Fruit fly (Drosophila melanogaster) whole organism, embryonic: ENCODE results near the gene CG4456.
A peak's percentile ranks its signal among the peaks of the same experiment; 100 is the strongest.

Experiments
- ATbp ChIP-seq: fragments of 200-800 bp; sonication (Bioruptor generic); optimal IDR thresholded peaks from 2 replicates; lab custom pipeline; 2017; ENCODE audit warnings: missing biosample characterization, mild to moderate bottlenecking, missing genetic modification characterization, missing genetic modification reagents
- Antp ChIP-seq: fragments of 200-800 bp; sonication (Bioruptor generic); optimal IDR thresholded peaks from 3 replicates; lab custom pipeline; 2016; ENCODE audit warnings: missing biosample characterization, missing genetic modification characterization
- Bgb ChIP-seq: fragments of 200-800 bp; sonication (Bioruptor generic); IDR thresholded peaks from 2 replicates; pipeline ENCODE4 v1.3.6; 2022; ENCODE audit warnings: missing biosample characterization, missing genetic modification characterization; ENCODE audit not compliant: partially characterized antibody
- CG10209 ChIP-seq: fragments of 200-800 bp; sonication (Bioruptor generic); optimal IDR thresholded peaks from 3 replicates; lab custom pipeline; 2017; ENCODE audit warnings: missing biosample characterization, mild to moderate bottlenecking, missing genetic modification characterization, missing genetic modification reagents
- CG10267 ChIP-seq: fragments of 200-800 bp; sonication (Bioruptor generic); optimal IDR thresholded peaks from 2 replicates; lab custom pipeline; 2018; ENCODE audit warnings: missing biosample characterization, mild to moderate bottlenecking, missing genetic modification characterization, moderate library complexity
- CG11560 ChIP-seq: fragments of 200-800 bp; sonication (Bioruptor generic); IDR thresholded peaks from 3 replicates; pipeline ENCODE4 v1.3.6; 2022; ENCODE audit warnings: missing biosample characterization, missing genetic modification characterization
- CG12942 ChIP-seq: fragments of 200-800 bp; sonication (Bioruptor generic); optimal IDR thresholded peaks from 3 replicates; lab custom pipeline; 2016; ENCODE audit warnings: missing biosample characterization, missing genetic modification characterization
- CG14441 ChIP-seq: fragments of 200-800 bp; sonication (Bioruptor generic); IDR thresholded peaks from 2 replicates; pipeline ENCODE4 v1.3.6; 2022; ENCODE audit warnings: missing biosample characterization, missing genetic modification characterization
- CG17361 ChIP-seq: fragments of 200-800 bp; sonication (Bioruptor generic); IDR thresholded peaks from 3 replicates; pipeline ENCODE4 v1.3.6; 2022; ENCODE audit warnings: missing biosample characterization, missing genetic modification characterization
- CG17829 ChIP-seq: fragments of 200-800 bp; optimal IDR thresholded peaks from 2 replicates; lab custom pipeline; 2019; ENCODE audit warnings: missing biosample characterization, mild to moderate bottlenecking, missing genetic modification characterization, moderate library complexity
- CG1792 ChIP-seq: fragments of 200-800 bp; sonication (Bioruptor generic); optimal IDR thresholded peaks from 2 replicates; lab custom pipeline; 2016; ENCODE audit warnings: missing biosample characterization, missing genetic modification characterization
- CG31224 ChIP-seq: fragments of 200-800 bp; sonication (Bioruptor generic); IDR thresholded peaks from 2 replicates; pipeline ENCODE4 v1.3.6; 2022; ENCODE audit warnings: missing biosample characterization, missing genetic modification characterization
- CG31365 ChIP-seq: fragments of 200-800 bp; sonication (Bioruptor generic); optimal IDR thresholded peaks from 2 replicates; lab custom pipeline; 2018; ENCODE audit warnings: missing biosample characterization, mild to moderate bottlenecking, missing genetic modification characterization
- CG3163 ChIP-seq: fragments of 200-800 bp; sonication (Bioruptor generic); optimal IDR thresholded peaks from 3 replicates; lab custom pipeline; 2016; ENCODE audit warnings: missing biosample characterization, missing genetic modification characterization
- CG32532 ChIP-seq: fragments of 200-800 bp; sonication (Bioruptor generic); IDR thresholded peaks from 2 replicates; pipeline ENCODE4 v1.3.6; 2022; ENCODE audit warnings: missing biosample characterization, missing genetic modification characterization
- CG4328 ChIP-seq: fragments of 200-800 bp; sonication (Bioruptor generic); optimal IDR thresholded peaks from 3 replicates; lab custom pipeline; 2017; ENCODE audit warnings: missing biosample characterization, missing genetic modification reagents, missing genetic modification characterization
- CG5953 ChIP-seq: fragments of 200-800 bp; sonication (Bioruptor generic); IDR thresholded peaks from 2 replicates; pipeline ENCODE4 v1.3.6; 2022; ENCODE audit warnings: missing biosample characterization, missing genetic modification characterization
- CG9437 ChIP-seq: fragments of 200-800 bp; sonication (Bioruptor generic); optimal IDR thresholded peaks from 2 replicates; lab custom pipeline; 2018; ENCODE audit warnings: missing biosample characterization, mild to moderate bottlenecking, missing genetic modification characterization
- CTCF ChIP-seq: fragments of 200-800 bp; sonication (Bioruptor generic); optimal IDR thresholded peaks from 2 replicates; lab custom pipeline; 2017; ENCODE audit warnings: missing biosample characterization, mild to moderate bottlenecking, missing genetic modification characterization, moderate library complexity
- Camta ChIP-seq: fragments of 200-800 bp; sonication (Bioruptor generic); optimal IDR thresholded peaks from 2 replicates; lab custom pipeline; 2016; ENCODE audit warnings: missing biosample characterization, missing genetic modification characterization
- ERR ChIP-seq: fragments of 200-800 bp; sonication (Bioruptor generic); optimal IDR thresholded peaks from 2 replicates; lab custom pipeline; 2016; ENCODE audit warnings: missing biosample characterization, missing genetic modification characterization
- HLHmδ ChIP-seq: fragments of 200-800 bp; sonication (Bioruptor generic); optimal IDR thresholded peaks from 2 replicates; lab custom pipeline; 2018; ENCODE audit warnings: missing biosample characterization, mild to moderate bottlenecking, missing genetic modification characterization, moderate library complexity
- Hmx ChIP-seq: fragments of 200-800 bp; sonication (Bioruptor generic); optimal IDR thresholded peaks from 2 replicates; lab custom pipeline; 2016; ENCODE audit warnings: missing biosample characterization, missing genetic modification characterization
- Jarid2 ChIP-seq: fragments of 200-800 bp; sonication (Bioruptor generic); optimal IDR thresholded peaks from 3 replicates; lab custom pipeline; 2017; ENCODE audit warnings: mild to moderate bottlenecking, missing biosample characterization, missing genetic modification reagents, missing genetic modification characterization
- Myb ChIP-seq: fragments of 200-800 bp; sonication (Bioruptor generic); optimal IDR thresholded peaks from 2 replicates; lab custom pipeline; 2016; ENCODE audit warnings: missing biosample characterization, missing genetic modification characterization
- Neu2 ChIP-seq: fragments of 200-800 bp; sonication (Bioruptor generic); optimal IDR thresholded peaks from 3 replicates; lab custom pipeline; 2016; ENCODE audit warnings: missing biosample characterization, missing genetic modification characterization, borderline replicate concordance
- Nf-YB ChIP-seq: fragments of 200-800 bp; sonication (Bioruptor generic); optimal IDR thresholded peaks from 3 replicates; lab custom pipeline; 2019; ENCODE audit warnings: missing biosample characterization, mild to moderate bottlenecking, missing genetic modification characterization, moderate library complexity
- PHDP ChIP-seq: fragments of 200-800 bp; sonication (Bioruptor generic); optimal IDR thresholded peaks from 3 replicates; lab custom pipeline; 2018; ENCODE audit warnings: missing biosample characterization, mild to moderate bottlenecking, missing genetic modification characterization, moderate library complexity
- Scr ChIP-seq: fragments of 200-800 bp; sonication (Bioruptor generic); IDR thresholded peaks from 2 replicates; pipeline ENCODE4 v1.3.6; 2022; ENCODE audit warnings: missing biosample characterization, missing genetic modification characterization; ENCODE audit not compliant: partially characterized antibody
- Sry-δ ChIP-seq: fragments of 200-800 bp; sonication (Bioruptor generic); optimal IDR thresholded peaks from 2 replicates; lab custom pipeline; 2016; ENCODE audit warnings: missing biosample characterization, missing genetic modification characterization
- Ssrp ChIP-seq: fragments of 200-800 bp; sonication (Bioruptor generic); optimal IDR thresholded peaks from 2 replicates; lab custom pipeline; 2018; ENCODE audit warnings: missing biosample characterization, mild to moderate bottlenecking, missing genetic modification characterization, moderate library complexity
- ato ChIP-seq: fragments of 200-800 bp; sonication (Bioruptor generic); IDR thresholded peaks from 2 replicates; pipeline ENCODE4 v1.3.6; 2022; ENCODE audit warnings: missing biosample characterization, missing genetic modification characterization; ENCODE audit not compliant: partially characterized antibody
- bigmax ChIP-seq: fragments of 200-800 bp; sonication (Bioruptor generic); optimal IDR thresholded peaks from 2 replicates; lab custom pipeline; 2018; ENCODE audit warnings: missing biosample characterization, mild to moderate bottlenecking, missing genetic modification characterization
- br ChIP-seq: fragments of >200 bp; optimal IDR thresholded peaks from 2 replicates; lab custom pipeline; 2017
- caup ChIP-seq: fragments of 200-800 bp; sonication (Bioruptor generic); optimal IDR thresholded peaks from 3 replicates; lab custom pipeline; 2017; ENCODE audit warnings: missing biosample characterization, mild to moderate bottlenecking, missing genetic modification characterization, moderate library complexity; ENCODE audit not compliant: severe bottlenecking
- cg ChIP-seq: fragments of 200-800 bp; sonication (Bioruptor generic); optimal IDR thresholded peaks from 3 replicates; lab custom pipeline; 2019; ENCODE audit warnings: missing biosample characterization, mild to moderate bottlenecking, missing genetic modification characterization, moderate library complexity
- chif ChIP-seq, 2 experiments: fragments of 200-800 bp; sonication (Bioruptor generic); optimal IDR thresholded peaks; 3 replicates each; lab custom pipeline; 2016; ENCODE audit warnings: missing biosample characterization in 2 of 2, missing genetic modification characterization in 2 of 2
- dmrt99B ChIP-seq: fragments of 200-800 bp; sonication (Bioruptor generic); optimal IDR thresholded peaks from 2 replicates; lab custom pipeline; 2018; ENCODE audit warnings: missing biosample characterization, mild to moderate bottlenecking, missing genetic modification characterization, moderate library complexity
- hkb ChIP-seq, 2 experiments: fragments of 200-800 bp in 1 of 2; fragments of >200 bp in 1 of 2; sonication (Bioruptor generic) in 1 of 2; IDR thresholded peaks in 1 of 2; optimal IDR thresholded peaks in 1 of 2; 2 replicates each; pipeline versions ENCODE4 v1.3.6 to Lab custom; 2017 to 2022; ENCODE audit warnings: missing biosample characterization in 1 of 2, missing genetic modification characterization in 1 of 2
- lmd ChIP-seq: fragments of 200-800 bp; sonication (Bioruptor generic); IDR thresholded peaks from 2 replicates; pipeline ENCODE4 v1.3.6; 2022; ENCODE audit warnings: missing biosample characterization, missing genetic modification characterization
- onecut ChIP-seq: fragments of 200-800 bp; sonication (Bioruptor generic); IDR thresholded peaks from 2 replicates; pipeline ENCODE4 v1.3.6; 2022; ENCODE audit warnings: missing biosample characterization, missing genetic modification characterization
- peb ChIP-seq: fragments of 200-800 bp; sonication (Bioruptor generic); IDR thresholded peaks from 2 replicates; pipeline ENCODE4 v1.3.6; 2022; ENCODE audit warnings: missing biosample characterization, missing genetic modification characterization
- pnt ChIP-seq: fragments of 200-800 bp; sonication (Bioruptor generic); optimal IDR thresholded peaks from 3 replicates; lab custom pipeline; 2016; ENCODE audit warnings: missing biosample characterization, missing genetic modification characterization
- sd ChIP-seq: fragments of 200-800 bp; sonication (Bioruptor generic); optimal IDR thresholded peaks from 3 replicates; lab custom pipeline; 2018; ENCODE audit warnings: missing biosample characterization, mild to moderate bottlenecking, missing genetic modification characterization, moderate library complexity
- sens-2 ChIP-seq: fragments of 200-800 bp; sonication (Bioruptor generic); IDR thresholded peaks from 2 replicates; pipeline ENCODE4 v1.3.6; 2022; ENCODE audit warnings: missing biosample characterization, missing genetic modification characterization
- tio ChIP-seq: fragments of 200-800 bp; sonication (Bioruptor generic); optimal IDR thresholded peaks from 2 replicates; lab custom pipeline; 2017; ENCODE audit warnings: missing biosample characterization, missing genetic modification characterization, inconsistent platforms
- tll ChIP-seq, 2 experiments: fragments of 200-800 bp in 1 of 2; fragments of >200 bp in 1 of 2; sonication (Bioruptor generic) in 1 of 2; optimal IDR thresholded peaks; 2 replicates each; lab custom pipeline; 2017 to 2019; ENCODE audit warnings: missing biosample characterization in 2 of 2, missing genetic modification characterization in 2 of 2, mild to moderate bottlenecking in 1 of 2, moderate library complexity in 1 of 2
- unpg ChIP-seq: fragments of 200-800 bp; sonication (Bioruptor generic); optimal IDR thresholded peaks from 3 replicates; lab custom pipeline; 2018; ENCODE audit warnings: missing biosample characterization, mild to moderate bottlenecking, missing genetic modification characterization, moderate library complexity
- zen ChIP-seq: fragments of 200-800 bp; sonication (Bioruptor generic); optimal IDR thresholded peaks from 3 replicates; lab custom pipeline; 2018; ENCODE audit warnings: missing biosample characterization, mild to moderate bottlenecking, missing genetic modification characterization, moderate library complexity
- zfh1 ChIP-seq: fragments of 200-800 bp; sonication (Bioruptor generic); IDR thresholded peaks from 3 replicates; pipeline ENCODE4 v1.3.6; 2022; ENCODE audit warnings: missing biosample characterization, missing genetic modification characterization

Gene CG4456

DNA sequence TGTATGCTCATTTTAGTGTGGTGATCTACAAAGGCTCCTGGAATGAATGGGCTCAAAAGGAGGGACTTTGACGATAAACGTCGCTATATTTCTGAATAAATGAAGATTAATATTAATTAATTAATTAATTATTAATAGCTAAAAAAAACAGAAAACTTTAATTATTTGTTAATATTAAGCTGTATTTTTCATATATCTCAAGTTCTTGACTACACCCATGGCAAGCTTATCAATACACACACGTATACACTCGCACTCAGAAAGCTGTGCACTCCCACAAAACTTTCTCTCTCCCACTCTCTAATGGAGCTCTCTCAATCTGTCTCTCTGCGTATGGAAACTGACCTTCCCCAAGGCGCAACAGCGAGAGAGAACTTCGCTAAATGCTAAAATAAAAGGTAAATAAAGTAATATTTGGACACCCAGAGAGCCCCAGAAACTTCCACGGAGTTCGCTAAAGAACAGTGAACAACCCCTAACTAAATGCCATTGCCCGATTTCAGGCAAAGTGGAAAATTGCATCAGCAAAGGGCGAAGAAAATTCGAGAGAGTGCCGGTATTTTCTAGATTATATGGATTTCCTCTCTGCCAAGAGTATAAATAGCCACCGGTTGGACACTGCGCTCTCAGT is 967 bp downstream of the CG4456 start (continued):
- TF ChIP-seq tll (GFP tag; optimal IDR thresholded peaks at IDR 0.05; lab: Kevin White, UChicago), result no peak
- TF ChIP-seq CG10267 (tag; lab: Kevin White, UChicago), result peak; percentile 61
- TF ChIP-seq sd, result peak; percentile 66
- TF ChIP-seq bigmax (GFP tag; lab: Kevin White, UChicago), result no peak
- no peak; the same call in 1 of the 2 replicates for TF ChIP-seq Bgb (GFP tag; lab: Robert Waterston, UW)
- TF ChIP-seq chif (GFP tag; optimal IDR thresholded peaks at IDR 0.05; lab: Kevin White, UChicago), result peak in 1 of 2 experiments; percentile 12
- TF ChIP-seq HLHmδ (GFP tag; lab: Kevin White, UChicago), result no peak
- TF ChIP-seq CG1792 (GFP tag; lab: Kevin White, UChicago), result no peak
- peak; percentile 40; the same call in 1 of the 2 replicates for TF ChIP-seq CG31224 (GFP tag; lab: Robert Waterston, UW)
- peak; percentile 67 for TF ChIP-seq CG17829
- no peak for TF ChIP-seq CG3163 (GFP tag; lab: Kevin White, UChicago)
- peak; percentile 77 for TF ChIP-seq zfh1 (GFP tag; lab: Robert Waterston, UW)
- peak; percentile 74 for TF ChIP-seq cg (GFP tag; lab: Kevin White, UChicago)
- no peak for TF ChIP-seq Scr (GFP tag; lab: Robert Waterston, UW)
- TF ChIP-seq sens-2 (GFP tag; lab: Robert Waterston, UW), result peak; percentile 73
- peak; percentile 57 for TF ChIP-seq CG10209 (GFP tag; lab: Kevin White, UChicago)
- TF ChIP-seq pnt (GFP tag; lab: Kevin White, UChicago), result no peak
- no peak for TF ChIP-seq tio (GFP tag; lab: Kevin White, UChicago)
- peak; percentile 54 for TF ChIP-seq caup (GFP tag; lab: Kevin White, UChicago)
- TF ChIP-seq Myb (GFP tag; lab: Kevin White, UChicago), result no peak
- TF ChIP-seq zen, result peak; percentile 2
- no peak for TF ChIP-seq Camta (GFP tag; lab: Kevin White, UChicago)
- TF ChIP-seq unpg, result peak; percentile 80
- peak; percentile 69 for TF ChIP-seq CG5953
- TF ChIP-seq Nf-YB (GFP tag; lab: Kevin White, UChicago), result peak; percentile 30
- peak; percentile 9 for TF ChIP-seq Jarid2 (GFP tag; lab: Kevin White, UChicago)
- peak; percentile 62 for TF ChIP-seq ATbp (GFP tag; lab: Kevin White, UChicago)
- TF ChIP-seq CG4328, result peak; percentile 61
- TF ChIP-seq lmd, result peak; percentile 75
- TF ChIP-seq ERR (GFP tag; lab: Kevin White, UChicago), result no peak
- TF ChIP-seq CG32532 (GFP tag; lab: Robert Waterston, UW), result peak; percentile 84
- TF ChIP-seq CG14441, result peak; percentile 56
- TF ChIP-seq CG31365 (tag; lab: Kevin White, UChicago), result no peak
- no peak for TF ChIP-seq ato (GFP tag; lab: Robert Waterston, UW)
- peak; percentile 65 for TF ChIP-seq CG17361 (GFP tag; lab: Robert Waterston, UW)
- peak; percentile 73 for TF ChIP-seq PHDP
- no peak for TF ChIP-seq Antp (GFP tag; lab: Kevin White, UChicago)
- TF ChIP-seq Hmx (GFP tag; lab: Kevin White, UChicago), result peak; percentile 27
- TF ChIP-seq Sry-δ (GFP tag; lab: Kevin White, UChicago), result no peak
- TF ChIP-seq CG9437 (GFP tag; lab: Kevin White, UChicago), result peak; percentile 22
- peak; percentile 40 for TF ChIP-seq peb (GFP tag; lab: Robert Waterston, UW)
- TF ChIP-seq Ssrp, result peak; percentile 54
- TF ChIP-seq CG12942, result no peak
- TF ChIP-seq onecut (GFP tag; lab: Robert Waterston, UW), result peak; percentile 40
- peak; percentile 78 for TF ChIP-seq dmrt99B (tag; lab: Kevin White, UChicago)
- no peak for TF ChIP-seq hkb (optimal IDR thresholded peaks at IDR 0.05; lab: Kevin White, UChicago)
- TF ChIP-seq hkb (GFP tag; IDR thresholded peaks at IDR 0.05; lab: Robert Waterston, UW), result peak; percentile 72
- no peak for TF ChIP-seq CG11560 (tag; lab: Robert Waterston, UW)
- no peak for TF ChIP-seq br (lab: Kevin White, UChicago)
- no peak for TF ChIP-seq Neu2 (GFP tag; lab: Kevin White, UChicago)
- TF ChIP-seq CTCF (GFP tag; lab: Kevin White, UChicago), result peak; percentile 2
